Worm (Caenorhabditis elegans) whole organism, L4 larva: Measurements from ENCODE around the gene srt-15.

ENCODE experiments used
- daf-19 ChIP-seq: fragments of 200-800 bp; sonication (Bioruptor generic); conservative IDR thresholded peaks from 2 replicates; pipeline ENCODE4 v1.3.6; 2022; ENCODE audit warnings: missing genetic modification characterization, missing compliant biosample characterization
- dmd-8 ChIP-seq: fragments of 200-800 bp; sonication (Bioruptor generic); IDR thresholded peaks from 2 replicates; pipeline ENCODE4 v1.3.6; 2022; ENCODE audit warnings: missing genetic modification characterization, missing compliant biosample characterization
- dmd-9 ChIP-seq: fragments of 200-800 bp; sonication (Bioruptor generic); IDR thresholded peaks from 2 replicates; pipeline ENCODE4 v1.3.6; 2022; ENCODE audit warnings: missing genetic modification reagents, missing genetic modification characterization, missing compliant biosample characterization
- hlh-11 ChIP-seq: fragments of 200-800 bp; sonication (Bioruptor generic); optimal IDR thresholded peaks from 2 replicates; lab custom pipeline; 2018; ENCODE audit warnings: mild to moderate bottlenecking, missing genetic modification characterization, missing compliant biosample characterization
- jun-1 ChIP-seq: fragments of 150-350 bp; optimal IDR thresholded peaks from 2 replicates; lab custom pipeline; 2014; ENCODE audit warnings: missing biosample characterization, missing genetic modification reagents, missing genetic modification characterization
- lin-15B ChIP-seq: fragments of 150-350 bp; sonication (generic microtip); optimal IDR thresholded peaks from 3 replicates; lab custom pipeline; 2014; ENCODE audit warnings: missing biosample characterization, missing genetic modification characterization
- lir-3 ChIP-seq: sonication (generic microtip); optimal IDR thresholded peaks from 2 replicates; lab custom pipeline; 2016; ENCODE audit warnings: mild to moderate bottlenecking, missing genetic modification characterization, missing compliant biosample characterization
- mdl-1 ChIP-seq, 2 experiments: fragments of 150-350 bp in 1 of 2; sonication (generic microtip) in 1 of 2; optimal IDR thresholded peaks; 2 replicates each; lab custom pipeline; 2014 to 2017; ENCODE audit warnings: missing biosample characterization in 2 of 2, missing genetic modification characterization in 2 of 2
- nhr-237 ChIP-seq: sonication (generic microtip); optimal IDR thresholded peaks from 2 replicates; lab custom pipeline; 2017; ENCODE audit warnings: missing biosample characterization, missing genetic modification characterization
- nhr-6 ChIP-seq: fragments of 150-350 bp; optimal IDR thresholded peaks from 2 replicates; lab custom pipeline; 2014; ENCODE audit warnings: missing biosample characterization, missing genetic modification characterization
- nhr-76 ChIP-seq: fragments of 150-350 bp; optimal IDR thresholded peaks from 2 replicates; lab custom pipeline; 2014; ENCODE audit warnings: missing biosample characterization, missing genetic modification characterization
- nhr-77 ChIP-seq: fragments of 150-350 bp; optimal IDR thresholded peaks from 2 replicates; lab custom pipeline; 2014; ENCODE audit warnings: missing biosample characterization, missing genetic modification characterization
- pha-4 ChIP-seq, 2 experiments: fragments of 150-350 bp in 1 of 2; fragments of 200-800 bp in 1 of 2; sonication (Bioruptor generic) in 1 of 2; IDR thresholded peaks in 1 of 2; optimal IDR thresholded peaks in 1 of 2; 2 replicates each; pipeline versions ENCODE4 v1.3.6 to Lab custom; 2014 to 2022; ENCODE audit warnings: missing genetic modification characterization in 2 of 2, missing genetic modification reagents in 2 of 2, missing biosample characterization in 1 of 2, missing compliant biosample characterization in 1 of 2

DNA sequence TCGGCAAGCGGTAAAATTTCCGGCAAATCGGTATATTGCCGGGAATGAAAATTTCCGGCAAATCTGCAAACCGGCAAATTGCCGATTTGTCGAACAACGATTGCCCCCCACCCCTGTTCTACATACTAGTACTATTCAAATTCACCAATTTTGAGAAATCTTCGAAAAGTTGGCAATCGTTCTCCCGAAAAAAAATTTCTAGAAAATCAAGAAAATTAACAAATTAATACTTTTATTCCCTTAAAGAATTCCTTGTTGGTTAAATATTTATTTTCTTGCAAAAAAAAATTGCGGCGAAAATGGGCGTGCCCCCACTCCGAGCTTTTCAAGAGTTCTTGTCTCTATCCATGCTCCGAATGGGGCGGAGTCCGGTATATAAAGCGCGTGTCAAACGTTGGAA lies 7.7 kb downstream of the srt-15 start, which contains the start of gene C50H11.8:
- TF ChIP-seq lin-15B (no peak), dmd-8 (GFP tag; lab: Robert Waterston, UW) (no peak), daf-19 (no peak), nhr-237 (tag; lab: Kevin White, UChicago) (no peak), nhr-77 (tag; lab: Kevin White, UChicago) (no peak), jun-1 (tag; lab: Kevin White, UChicago) (no peak), nhr-6 (tag; lab: Kevin White, UChicago) (no peak), hlh-11 (tag; lab: Kevin White, UChicago) (no peak), pha-4 (GFP tag; IDR thresholded peaks at IDR 0.05; lab: Robert Waterston, UW) (no peak), pha-4 (tag; optimal IDR thresholded peaks at IDR 0.05; lab: Kevin White, UChicago) (no peak), lir-3 (tag; lab: Kevin White, UChicago) (no peak), nhr-76 (tag; lab: Kevin White, UChicago) (no peak), mdl-1 (tag; optimal IDR thresholded peaks at IDR 0.05; lab: Kevin White, UChicago) (no peak), dmd-9 (no peak)
